Worm (Caenorhabditis elegans): ENCODE results near the gene irld-34.

irld-34 gene

DNA sequence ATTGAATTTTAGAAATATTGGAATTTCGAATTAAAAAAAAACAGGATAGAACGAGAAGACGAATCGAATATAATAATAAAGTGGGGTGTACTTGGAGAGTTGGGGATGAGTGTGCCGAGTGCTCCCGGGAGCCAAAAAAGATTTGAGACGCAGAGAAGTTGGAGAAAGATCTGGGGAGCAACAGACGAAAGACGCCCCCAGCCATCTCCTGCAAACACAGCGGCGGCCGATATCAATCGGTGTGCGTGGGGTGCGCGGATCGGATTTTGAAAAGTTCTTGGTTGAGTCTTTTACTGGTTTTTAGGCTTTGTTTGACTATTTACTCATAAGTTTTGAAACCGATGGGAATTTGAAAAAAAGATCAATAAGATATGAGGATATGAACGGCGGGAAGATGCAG, 1.1 kb upstream of the irld-34 start, which contains the start of gene nhl-1:
nhl-1 (minus strand) TSS at position 101 of the 400 bp plus-strand sequence.
- no peak for TF ChIP-seq lin-15B (tag; optimal IDR thresholded peaks at IDR 0.05)
- TF ChIP-seq snpc-4 (tag; optimal IDR thresholded peaks at IDR 0.05) = no peak
- no peak for TF ChIP-seq sea-2 (GFP tag; optimal IDR thresholded peaks at IDR 0.05)
- TF ChIP-seq ama-1 (optimal IDR thresholded peaks at IDR 0.05) = no peak
- no peak for TF ChIP-seq nfya-1 (tag; optimal IDR thresholded peaks at IDR 0.05; ENCODE audit: insufficient read depth)
- TF ChIP-seq daf-12 (tag; optimal IDR thresholded peaks at IDR 0.05) = no peak
- no peak for TF ChIP-seq tbx-2 (tag; optimal IDR thresholded peaks at IDR 0.05)
- TF ChIP-seq nhr-43 (tag; optimal IDR thresholded peaks at IDR 0.05; ENCODE audit: poor library complexity, severe bottlenecking) = no peak
- no peak for TF ChIP-seq ceh-82 (tag; optimal IDR thresholded peaks at IDR 0.05)
- no peak for TF ChIP-seq fkh-10 (GFP tag; optimal IDR thresholded peaks at IDR 0.05)
- TF ChIP-seq hmg-11 (tag; optimal IDR thresholded peaks at IDR 0.05) = no peak
- no peak for TF ChIP-seq mml-1 (tag; optimal IDR thresholded peaks at IDR 0.05)
- no peak for TF ChIP-seq ZK546.5 (tag; optimal IDR thresholded peaks at IDR 0.05)
- TF ChIP-seq egl-27 (tag; optimal IDR thresholded peaks at IDR 0.05) = no peak
- no peak for TF ChIP-seq nhr-25 (tag; optimal IDR thresholded peaks at IDR 0.05)
- no peak for TF ChIP-seq nhr-23 (tag; optimal IDR thresholded peaks at IDR 0.05)

DNA sequence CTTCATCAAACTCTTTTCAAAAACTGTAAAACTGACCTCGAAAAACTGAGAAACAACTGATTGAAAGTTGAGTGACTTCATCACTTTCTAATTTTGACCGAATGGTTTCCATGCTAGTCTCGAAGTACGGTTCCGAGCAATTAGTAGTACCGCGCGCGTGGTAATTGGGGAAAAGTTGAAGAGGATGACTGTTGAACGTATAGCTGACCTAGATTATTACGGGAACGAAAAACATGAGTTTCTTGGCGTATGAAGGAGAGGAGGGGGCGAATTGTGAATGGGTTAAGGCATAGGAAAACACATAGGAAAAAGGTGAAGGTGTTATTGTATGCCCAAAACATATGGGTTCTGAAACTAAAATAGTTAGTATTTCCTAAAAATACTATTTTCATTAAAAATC, 6.7 kb downstream of the irld-34 start, which contains the start of gene ptr-9:
ptr-9 (minus strand) TSS at position 101 of the 400 bp plus-strand sequence.
- no peak for TF ChIP-seq ceh-82 (tag; optimal IDR thresholded peaks at IDR 0.05)
- no peak for TF ChIP-seq nhr-67 (tag; optimal IDR thresholded peaks at IDR 0.05)
- TF ChIP-seq fkh-2 (tag; optimal IDR thresholded peaks at IDR 0.05) = no peak
- no peak for TF ChIP-seq skn-1 (tag; optimal IDR thresholded peaks at IDR 0.05)
- TF ChIP-seq nfya-1 (tag; optimal IDR thresholded peaks at IDR 0.05; ENCODE audit: insufficient read depth) = no peak
- TF ChIP-seq egl-27 (tag; optimal IDR thresholded peaks at IDR 0.05) = no peak
- TF ChIP-seq unc-62 (GFP tag; optimal IDR thresholded peaks at IDR 0.05) = no peak
- TF ChIP-seq nhr-76 (tag; optimal IDR thresholded peaks at IDR 0.05) = no peak
- TF ChIP-seq elt-2 (tag; optimal IDR thresholded peaks at IDR 0.05) = no peak
- no peak for TF ChIP-seq nhr-12 (tag; optimal IDR thresholded peaks at IDR 0.05)
- TF ChIP-seq hmg-11 (tag; optimal IDR thresholded peaks at IDR 0.05) = no peak
- TF ChIP-seq snpc-4 (tag; optimal IDR thresholded peaks at IDR 0.05) = no peak
- no peak for TF ChIP-seq zag-1 (tag; optimal IDR thresholded peaks at IDR 0.05)
- TF ChIP-seq R02D3.7 (tag; optimal IDR thresholded peaks at IDR 0.05) = no peak
- no peak for TF ChIP-seq jun-1 (tag; optimal IDR thresholded peaks at IDR 0.05)
- TF ChIP-seq ztf-11 (tag; optimal IDR thresholded peaks at IDR 0.05) = no peak
- no peak for TF ChIP-seq nhr-25 (tag; optimal IDR thresholded peaks at IDR 0.05)
- no peak for TF ChIP-seq nhr-43 (tag; optimal IDR thresholded peaks at IDR 0.05; ENCODE audit: poor library complexity, severe bottlenecking)
- no peak for TF ChIP-seq fkh-10 (GFP tag; optimal IDR thresholded peaks at IDR 0.05)
- TF ChIP-seq tbx-2 (tag; optimal IDR thresholded peaks at IDR 0.05) = no peak

DNA sequence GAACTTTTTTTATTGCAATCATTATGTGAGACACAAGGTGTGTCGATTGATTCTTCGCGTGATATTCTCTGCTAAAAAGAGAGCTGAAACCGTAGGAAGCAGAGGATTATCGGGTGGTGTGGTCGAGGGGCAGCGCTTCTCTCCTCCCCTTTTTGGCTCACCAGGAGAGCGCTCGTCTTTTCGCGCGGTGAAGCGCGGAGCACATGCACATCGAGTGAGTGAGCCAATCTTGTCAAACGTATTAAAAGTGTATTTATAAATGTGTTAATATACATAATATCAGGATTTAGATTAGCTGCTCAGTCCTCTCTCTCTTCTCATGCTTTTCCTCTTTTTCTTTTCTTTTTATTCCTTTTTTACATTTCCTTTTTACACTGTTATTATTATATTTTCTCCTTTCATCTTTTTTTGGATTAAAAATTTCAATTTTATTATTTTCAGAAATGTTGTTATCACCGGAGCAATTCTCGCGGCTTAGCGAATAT, 7.8 kb downstream of the irld-34 start, which contains the start of gene dgk-3:
dgk-3 (plus strand) TSS at position 435 of the 485 bp plus-strand sequence.
- no peak for TF ChIP-seq nhr-11 (tag; optimal IDR thresholded peaks at IDR 0.05)
- no peak for TF ChIP-seq fkh-2 (tag; optimal IDR thresholded peaks at IDR 0.05)
- no peak for TF ChIP-seq elt-1 (tag; optimal IDR thresholded peaks at IDR 0.05)
- no peak for TF ChIP-seq egl-27 (tag; optimal IDR thresholded peaks at IDR 0.05)
- no peak for TF ChIP-seq ama-1 (optimal IDR thresholded peaks at IDR 0.05)
- no peak for TF ChIP-seq elt-3 (tag; optimal IDR thresholded peaks at IDR 0.05)
- no peak for TF ChIP-seq ceh-28 (tag; optimal IDR thresholded peaks at IDR 0.05)
- TF ChIP-seq nhr-76 (tag; optimal IDR thresholded peaks at IDR 0.05) = no peak
- no peak for TF ChIP-seq mdl-1 (tag; optimal IDR thresholded peaks at IDR 0.05)
- TF ChIP-seq nhr-23 (tag; optimal IDR thresholded peaks at IDR 0.05) = no peak
- TF ChIP-seq fos-1 (tag; optimal IDR thresholded peaks at IDR 0.05) = no peak
- no peak for TF ChIP-seq lin-15B (tag; optimal IDR thresholded peaks at IDR 0.05)
- TF ChIP-seq pha-4 (tag; optimal IDR thresholded peaks at IDR 0.05) = no peak
- no peak for TF ChIP-seq nhr-28 (tag; optimal IDR thresholded peaks at IDR 0.05)

DNA sequence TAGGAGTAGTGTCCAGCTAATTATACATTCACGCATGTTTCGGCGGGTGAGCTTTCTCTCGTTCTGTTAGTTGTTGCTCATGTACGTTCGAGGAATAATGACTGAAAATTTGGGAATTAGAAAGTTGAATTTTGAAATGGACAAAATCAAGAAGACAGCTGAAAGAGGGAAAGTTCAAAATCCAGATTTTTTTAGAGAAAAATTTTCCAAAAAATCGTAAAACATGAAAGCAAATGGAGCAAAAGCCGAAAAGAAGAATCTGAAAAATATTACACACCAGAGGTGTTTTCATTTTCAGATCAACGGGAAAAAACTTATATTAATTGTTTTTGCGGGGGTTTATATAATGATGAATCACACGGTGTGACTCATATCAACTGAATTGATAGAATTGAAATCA, 17.8 kb downstream of the irld-34 start, which contains the start of gene ina-1:
ina-1 (minus strand) TSS at position 101 of the 400 bp plus-strand sequence.
- TF ChIP-seq nhr-76 (tag; optimal IDR thresholded peaks at IDR 0.05) = no peak
- no peak for TF ChIP-seq hmg-11 (tag; optimal IDR thresholded peaks at IDR 0.05)
- no peak for TF ChIP-seq egl-5 (tag; optimal IDR thresholded peaks at IDR 0.05)
- TF ChIP-seq ceh-28 (tag; optimal IDR thresholded peaks at IDR 0.05) = no peak
- no peak for TF ChIP-seq nhr-12 (tag; optimal IDR thresholded peaks at IDR 0.05)
- no peak for TF ChIP-seq nhr-23 (tag; optimal IDR thresholded peaks at IDR 0.05)
- TF ChIP-seq nhr-11 (tag; optimal IDR thresholded peaks at IDR 0.05) = no peak
- TF ChIP-seq fkh-10 (GFP tag; optimal IDR thresholded peaks at IDR 0.05) = no peak

All from whole organism, L3 larva.